Worm (Caenorhabditis elegans) whole organism, young adult: Measurements from ENCODE around the gene C13F10.6.

Source experiments
- Y67H2A.10 ChIP-seq: fragments of 200-800 bp; sonication (Bioruptor generic); conservative IDR thresholded peaks from 2 replicates; pipeline ENCODE4 v1.3.6; 2022; ENCODE audit warnings: missing genetic modification reagents, missing genetic modification characterization, missing compliant biosample characterization
- nhr-90 ChIP-seq: sonication (generic microtip); optimal IDR thresholded peaks from 2 replicates; lab custom pipeline; 2016; ENCODE audit warnings: missing genotype, mild to moderate bottlenecking, missing genetic modification characterization, missing compliant biosample characterization
- sea-2 ChIP-seq: fragments of 200-800 bp; sonication (Bioruptor generic); IDR thresholded peaks from 2 replicates; pipeline ENCODE4 v1.3.6; 2022; ENCODE audit warnings: missing genetic modification characterization, missing compliant biosample characterization

ce11 chrV:7258965-7259364 lies 38.1 kb upstream of the C13F10.6 start, which contains the start of gene C13A2.12:
- TF ChIP-seq sea-2 (GFP tag; lab: Robert Waterston, UW), result no peak
- no peak for TF ChIP-seq nhr-90 (tag; lab: Kevin White, UChicago)
- no peak for TF ChIP-seq Y67H2A.10 (GFP tag; lab: Robert Waterston, UW)
